Fruit fly (Drosophila melanogaster): ENCODE results near the gene CG14102.
A peak's percentile ranks its signal among the peaks of the same experiment; 100 is the strongest.

Gene CG14102

DNA sequence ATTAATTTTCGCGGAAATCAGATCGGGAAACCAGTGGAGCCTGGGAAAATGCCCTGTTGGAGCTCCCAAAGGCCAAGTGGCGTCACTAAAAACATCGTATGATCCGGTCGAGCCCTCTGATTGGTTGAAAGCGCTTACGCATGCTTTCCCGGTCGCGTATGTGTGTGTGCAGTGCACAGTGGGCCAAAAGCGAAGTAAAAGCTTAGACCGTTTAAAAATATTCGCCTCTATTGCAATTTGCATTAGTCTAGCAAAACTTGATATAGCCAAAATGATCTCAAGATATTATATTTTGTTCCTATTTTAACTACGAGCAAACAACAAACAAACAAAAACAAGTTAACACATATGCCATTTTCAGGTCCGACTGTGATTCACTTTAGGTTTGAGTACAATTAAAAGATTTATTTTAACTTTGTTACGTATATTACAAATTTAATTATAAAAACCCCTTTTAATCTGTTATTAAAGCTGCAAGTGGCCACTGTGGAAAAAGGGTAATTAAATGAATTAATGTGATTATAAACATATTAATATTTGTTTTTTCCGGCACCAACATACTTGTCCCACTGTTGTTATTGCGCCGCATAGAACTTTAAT lies 6.8 kb downstream of the CG14102 start (continued):
- TF ChIP-seq CG11902 (GFP tag; optimal IDR thresholded peaks at IDR 0.05) (peak; percentile 69), ss (GFP tag; optimal IDR thresholded peaks at IDR 0.05) (peak; percentile 87 to 96), lz (GFP tag; optimal IDR thresholded peaks at IDR 0.05) (peak; percentile 90), fd59A (GFP tag; optimal IDR thresholded peaks at IDR 0.05) (peak; percentile 87), esn (GFP tag; optimal IDR thresholded peaks at IDR 0.05) (peak; percentile 94), CG3032 (tag; optimal IDR thresholded peaks at IDR 0.05) (peak; percentile 83), Sox14 (GFP tag; optimal IDR thresholded peaks at IDR 0.05) (peak; percentile 93), CG8319 (GFP tag; optimal IDR thresholded peaks at IDR 0.05) (peak; percentile 79), fkh (GFP tag; optimal IDR thresholded peaks at IDR 0.05) (no peak), salr (GFP tag; optimal IDR thresholded peaks at IDR 0.05) (peak; percentile 56 to 97), CG1621 (tag; optimal IDR thresholded peaks at IDR 0.05) (peak; percentile 72), CG16779 (tag; optimal IDR thresholded peaks at IDR 0.05) (peak; percentile 84)

DNA sequence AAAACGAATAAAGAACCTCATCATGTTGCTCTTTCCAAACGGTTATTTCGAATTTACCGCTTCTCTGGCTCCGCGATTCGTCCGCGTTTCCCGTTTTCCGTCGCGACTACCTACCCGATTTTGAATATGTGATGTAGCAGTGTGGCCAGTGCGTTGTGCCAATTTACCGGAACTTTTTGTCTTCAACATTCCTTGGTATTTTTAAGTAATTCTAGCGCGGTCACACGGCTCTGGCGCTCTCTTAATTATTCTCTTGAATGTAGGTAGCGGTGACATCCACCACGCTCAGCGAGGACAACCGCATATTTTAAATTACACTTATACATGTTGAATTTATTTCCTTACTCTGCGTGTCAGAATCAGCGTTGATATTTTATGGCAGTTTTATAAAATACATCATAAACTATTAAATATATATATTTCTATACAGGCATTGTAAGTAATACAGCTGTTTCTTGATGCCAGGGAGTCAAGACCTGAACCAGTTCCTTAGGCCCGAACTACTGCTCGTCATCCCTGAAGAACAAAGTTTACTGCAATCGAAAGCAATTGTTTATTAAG lies 7.6 kb downstream of the CG14102 start, which contains the start of the genes CG42637, Gyc76C and SREBP:
Gene CG42637 (minus strand): TSS at position 132 of the 561 bp plus-strand sequence.
Gene Gyc76C (minus strand): TSS at position 132 of the 561 bp plus-strand sequence.
Gene SREBP (plus strand): TSS at position 498 of the 561 bp plus-strand sequence.
- TF ChIP-seq dsx (GFP tag; optimal IDR thresholded peaks at IDR 0.05; ENCODE audit: poor library complexity, severe bottlenecking) (peak; percentile 12), Eip93F (GFP tag; optimal IDR thresholded peaks at IDR 0.05) (peak; percentile 50), salr (GFP tag; optimal IDR thresholded peaks at IDR 0.05) (no peak), CG1621 (tag; optimal IDR thresholded peaks at IDR 0.05) (peak; percentile 92), CG10669 (GFP tag; optimal IDR thresholded peaks at IDR 0.05) (no peak), CG3919 (GFP tag; optimal IDR thresholded peaks at IDR 0.05) (peak; percentile 10), Hr38 (GFP tag; optimal IDR thresholded peaks at IDR 0.05) (no peak), fkh (GFP tag; optimal IDR thresholded peaks at IDR 0.05) (no peak), Eip78C (GFP tag) (peak; percentile 74), OdsH (GFP tag; optimal IDR thresholded peaks at IDR 0.05) (no peak), fd59A (GFP tag; optimal IDR thresholded peaks at IDR 0.05) (no peak), CG31627 (GFP tag; optimal IDR thresholded peaks at IDR 0.05) (no peak), CG6163 (GFP tag; IDR thresholded peaks at IDR 0.05) (peak; percentile 48; the same call in 2 of the 3 replicates), CG6276 (GFP tag; optimal IDR thresholded peaks at IDR 0.05) (no peak)

DNA sequence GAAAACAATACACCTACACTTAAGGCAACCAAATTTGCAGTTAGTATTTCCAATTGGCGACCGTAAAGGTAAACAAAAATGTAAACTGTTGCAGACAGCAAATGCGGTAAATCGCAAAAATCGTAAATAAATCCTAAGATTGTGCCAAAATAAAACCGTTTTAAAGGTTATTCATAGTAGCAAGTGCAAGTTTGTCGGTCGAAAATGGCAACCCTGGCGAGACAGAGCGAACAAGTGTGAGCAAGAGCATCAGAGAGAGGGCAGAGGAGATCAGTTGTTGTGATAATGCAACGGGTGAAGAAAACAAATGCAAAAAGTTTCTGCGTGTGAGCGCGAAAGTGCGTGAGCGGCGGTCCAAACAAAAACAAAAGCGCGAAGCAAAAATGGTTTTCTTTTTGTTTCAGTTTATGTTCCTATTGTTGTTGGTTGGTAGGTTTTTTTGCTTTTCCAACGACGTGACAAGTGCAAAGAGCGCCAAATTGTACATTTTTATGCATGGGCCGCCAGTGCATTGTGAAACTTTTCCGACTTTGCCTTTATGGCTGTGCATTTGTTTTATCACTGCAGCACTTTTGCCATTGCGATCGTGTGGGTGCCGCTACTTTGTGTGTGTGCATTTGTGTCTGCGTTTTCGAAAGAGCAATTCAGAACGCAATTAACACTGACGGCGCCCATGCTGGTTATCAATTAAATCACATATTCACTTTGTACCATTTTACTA lies 8.2 kb downstream of the CG14102 start:
- TF ChIP-seq acj6 (GFP tag; optimal IDR thresholded peaks at IDR 0.05) = no peak
- no peak for TF ChIP-seq CG31627 (GFP tag; optimal IDR thresholded peaks at IDR 0.05)
- TF ChIP-seq CG11762 (GFP tag; optimal IDR thresholded peaks at IDR 0.05; ENCODE audit: insufficient read depth) = no peak
- no peak for TF ChIP-seq CG6792 (GFP tag; optimal IDR thresholded peaks at IDR 0.05)
- peak; percentile 57 to 76 for TF ChIP-seq ss (GFP tag; optimal IDR thresholded peaks at IDR 0.05)
- TF ChIP-seq eg (GFP tag; IDR thresholded peaks at IDR 0.05) = peak; percentile 92
- no peak for TF ChIP-seq pdm3 (GFP tag; optimal IDR thresholded peaks at IDR 0.05)
- TF ChIP-seq CG32006 (GFP tag; optimal IDR thresholded peaks at IDR 0.05) = peak; percentile 48
- TF ChIP-seq CG3919 (GFP tag; optimal IDR thresholded peaks at IDR 0.05) = no peak
- peak; percentile 51 for TF ChIP-seq Lpt (GFP tag; optimal IDR thresholded peaks at IDR 0.05)
- no peak for TF ChIP-seq Hr38 (GFP tag; optimal IDR thresholded peaks at IDR 0.05)
- TF ChIP-seq CG1621 (tag; optimal IDR thresholded peaks at IDR 0.05) = no peak
- TF ChIP-seq CG6276 (GFP tag; optimal IDR thresholded peaks at IDR 0.05) = peak; percentile 80
- TF ChIP-seq CG7368 (GFP tag; optimal IDR thresholded peaks at IDR 0.05) = no peak
- no peak for TF ChIP-seq CG4318 (GFP tag; optimal IDR thresholded peaks at IDR 0.05)
- peak; percentile 31 for TF ChIP-seq dac (GFP tag; optimal IDR thresholded peaks at IDR 0.05)
- peak in 1 of 2 experiments; percentile 24 for TF ChIP-seq salr (GFP tag; optimal IDR thresholded peaks at IDR 0.05)
- peak; percentile 81 for TF ChIP-seq CG8119 (GFP tag; IDR thresholded peaks at IDR 0.05)
- no peak for TF ChIP-seq Sox15 (GFP tag; optimal IDR thresholded peaks at IDR 0.05)
- no peak for TF ChIP-seq achi (GFP tag; optimal IDR thresholded peaks at IDR 0.05)
- TF ChIP-seq CG11902 (GFP tag; optimal IDR thresholded peaks at IDR 0.05) = no peak
- peak; percentile 72 for TF ChIP-seq CG6808 (GFP tag; optimal IDR thresholded peaks at IDR 0.05)
- peak; percentile 35 for TF ChIP-seq net (GFP tag; optimal IDR thresholded peaks at IDR 0.05)
- TF ChIP-seq CG16779 (tag; optimal IDR thresholded peaks at IDR 0.05) = peak; percentile 32
- no peak for TF ChIP-seq CG11294 (GFP tag; IDR thresholded peaks at IDR 0.05)
- no peak for TF ChIP-seq Sox14 (GFP tag; optimal IDR thresholded peaks at IDR 0.05)
- TF ChIP-seq CG15336 (GFP tag; IDR thresholded peaks at IDR 0.05) = peak; percentile 75
- peak; percentile 1 for TF ChIP-seq CG9139 (GFP tag; optimal IDR thresholded peaks at IDR 0.05)
- TF ChIP-seq Ets96B (tag; optimal IDR thresholded peaks at IDR 0.05) = peak; percentile 44
- peak; percentile 22; the same call in 1 of the 2 replicates for TF ChIP-seq Gug (GFP tag; IDR thresholded peaks at IDR 0.05)
- TF ChIP-seq CG6163 (GFP tag; IDR thresholded peaks at IDR 0.05) = peak; percentile 70; the same call in 2 of the 3 replicates

Measured in whole organism, prepupa.